Worm (Caenorhabditis elegans) whole organism, midembryonic: ENCODE results near the gene pag-3.

Experiments used
- flt-1 ChIP-seq: fragments of 200-800 bp; sonication (Bioruptor generic); IDR thresholded peaks from 2 replicates; pipeline ENCODE4 v1.3.6; 2022; ENCODE audit warnings: missing genetic modification characterization, missing compliant biosample characterization
- klf-2 ChIP-seq: fragments of 200-800 bp; sonication (Bioruptor generic); conservative IDR thresholded peaks from 2 replicates; pipeline ENCODE4 v1.3.6; 2022; ENCODE audit warnings: missing genetic modification reagents, missing genetic modification characterization, missing compliant biosample characterization
- med-1 ChIP-seq: sonication (generic microtip); optimal IDR thresholded peaks from 2 replicates; lab custom pipeline; 2017; ENCODE audit warnings: missing genetic modification characterization, mild to moderate bottlenecking, missing compliant biosample characterization, antibody characterized with exemption, missing genetic modification reagents; ENCODE audit not compliant: insufficient read depth
- ztf-29 ChIP-seq: fragments of 200-800 bp; sonication (Bioruptor generic); IDR thresholded peaks from 2 replicates; pipeline ENCODE4 v1.3.6; 2022; ENCODE audit warnings: missing genetic modification reagents, missing genetic modification characterization, missing compliant biosample characterization

DNA sequence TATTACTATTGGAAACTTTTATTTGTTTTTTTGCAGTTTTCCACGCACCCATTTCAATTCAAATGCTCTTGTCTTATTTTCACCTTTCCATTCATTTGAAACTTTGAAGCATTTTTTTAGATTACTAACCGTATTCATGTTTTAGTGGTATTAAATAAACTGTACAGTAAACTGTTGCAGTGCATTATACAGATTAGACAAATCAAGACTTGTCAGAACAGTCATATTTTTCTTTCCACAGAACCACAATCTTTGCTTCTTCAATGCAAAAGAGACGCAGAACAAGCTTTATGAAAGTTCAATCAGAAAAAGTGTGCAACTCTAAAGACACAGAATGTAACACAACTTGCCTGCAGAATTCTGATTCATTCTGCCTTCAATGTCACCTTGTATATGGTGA is 11.3 kb upstream of the pag-3 start, which contains the start of gene F45B8.5:
- no peak for TF ChIP-seq ztf-29 (GFP tag; lab: Robert Waterston, UW)
- no peak for TF ChIP-seq klf-2
- TF ChIP-seq med-1 (GFP tag; lab: Kevin White, UChicago), result no peak
- no peak for TF ChIP-seq flt-1 (GFP tag; lab: Robert Waterston, UW)
